Fruit fly (Drosophila melanogaster) whole organism, embryonic: ENCODE data around the gene CG11436.

Source experiments
- Ada2b ChIP-seq: fragments of 200-800 bp; sonication (Bioruptor generic); IDR thresholded peaks from 2 replicates; pipeline ENCODE4 v1.3.6; 2022; ENCODE audit warnings: missing biosample characterization, missing genetic modification characterization
- Bdp1 ChIP-seq: fragments of 200-800 bp; sonication (Bioruptor generic); optimal IDR thresholded peaks from 3 replicates; lab custom pipeline; 2016; ENCODE audit warnings: missing biosample characterization, missing genetic modification characterization
- BtbVII ChIP-seq: fragments of 200-800 bp; sonication (Bioruptor generic); optimal IDR thresholded peaks from 3 replicates; lab custom pipeline; 2017; ENCODE audit warnings: missing biosample characterization, mild to moderate bottlenecking, missing genetic modification characterization
- CG10209 ChIP-seq: fragments of 200-800 bp; sonication (Bioruptor generic); optimal IDR thresholded peaks from 3 replicates; lab custom pipeline; 2017; ENCODE audit warnings: missing biosample characterization, mild to moderate bottlenecking, missing genetic modification characterization, missing genetic modification reagents
- CG14014 ChIP-seq: fragments of 200-800 bp; sonication (Bioruptor generic); IDR thresholded peaks from 2 replicates; pipeline ENCODE4 v1.3.6; 2022; ENCODE audit warnings: missing biosample characterization, missing genetic modification characterization
- CG14667 ChIP-seq: fragments of 200-800 bp; sonication (Bioruptor generic); IDR thresholded peaks from 2 replicates; pipeline ENCODE4 v1.3.6; 2022; ENCODE audit warnings: missing biosample characterization, missing genetic modification characterization
- CG17802 ChIP-seq: fragments of 200-800 bp; sonication (Bioruptor generic); optimal IDR thresholded peaks from 2 replicates; lab custom pipeline; 2018; ENCODE audit warnings: missing biosample characterization, mild to moderate bottlenecking, missing genetic modification characterization, moderate library complexity
- CG18764 ChIP-seq: fragments of 200-800 bp; sonication (Bioruptor generic); optimal IDR thresholded peaks from 3 replicates; lab custom pipeline; 2016; ENCODE audit warnings: missing biosample characterization, missing genetic modification characterization
- CG2116 ChIP-seq: fragments of 200-800 bp; sonication (Bioruptor generic); optimal IDR thresholded peaks from 3 replicates; lab custom pipeline; 2018; ENCODE audit warnings: missing biosample characterization, mild to moderate bottlenecking, missing genetic modification characterization
- CG33213 ChIP-seq: fragments of 200-800 bp; sonication (Bioruptor generic); optimal IDR thresholded peaks from 3 replicates; lab custom pipeline; 2016; ENCODE audit warnings: missing biosample characterization, missing genetic modification characterization
- CG3838 ChIP-seq: fragments of 200-800 bp; sonication (Bioruptor generic); optimal IDR thresholded peaks from 3 replicates; lab custom pipeline; 2016; ENCODE audit warnings: missing biosample characterization, missing genetic modification characterization
- CG3995 ChIP-seq: fragments of 200-800 bp; sonication (Bioruptor generic); optimal IDR thresholded peaks from 3 replicates; lab custom pipeline; 2016; ENCODE audit warnings: missing biosample characterization, missing genetic modification characterization
- CG4424 ChIP-seq: fragments of 200-800 bp; sonication (Bioruptor generic); optimal IDR thresholded peaks from 3 replicates; lab custom pipeline; 2016; ENCODE audit warnings: missing biosample characterization, missing genetic modification characterization
- CG6683 ChIP-seq: fragments of 200-800 bp; sonication (Bioruptor generic); optimal IDR thresholded peaks from 2 replicates; lab custom pipeline; 2017; ENCODE audit warnings: missing biosample characterization, mild to moderate bottlenecking, missing genetic modification characterization, missing genetic modification reagents
- CG8290 ChIP-seq, 3 experiments: fragments of 200-800 bp; sonication (Bioruptor generic); optimal IDR thresholded peaks; 2 replicates each; lab custom pipeline; 2016 to 2019; ENCODE audit warnings: missing biosample characterization in 3 of 3, missing genetic modification characterization in 3 of 3, mild to moderate bottlenecking in 2 of 3, moderate library complexity in 1 of 3
- CG8388 ChIP-seq: fragments of 200-800 bp; sonication (Bioruptor generic); optimal IDR thresholded peaks from 2 replicates; lab custom pipeline; 2019; ENCODE audit warnings: missing biosample characterization, mild to moderate bottlenecking, missing genetic modification characterization, moderate library complexity
- CG9609 ChIP-seq: fragments of 200-800 bp; sonication (Bioruptor generic); optimal IDR thresholded peaks from 3 replicates; lab custom pipeline; 2016; ENCODE audit warnings: missing biosample characterization, missing genetic modification characterization
- Camta ChIP-seq: fragments of 200-800 bp; sonication (Bioruptor generic); optimal IDR thresholded peaks from 2 replicates; lab custom pipeline; 2016; ENCODE audit warnings: missing biosample characterization, missing genetic modification characterization
- Ets65A ChIP-seq: fragments of 200-800 bp; sonication (Bioruptor generic); peaks from one replicate; lab custom pipeline; 2016; ENCODE audit warnings: missing biosample characterization, missing genetic modification characterization
- GATAe ChIP-seq: fragments of 200-800 bp; sonication (Bioruptor generic); conservative IDR thresholded peaks from 2 replicates; pipeline ENCODE4 v1.3.6; 2022; ENCODE audit warnings: missing biosample characterization, missing genetic modification characterization
- Hr51 ChIP-seq, 2 experiments: fragments of 200-800 bp; sonication (Bioruptor generic); optimal IDR thresholded peaks; 2 replicates in 1 of 2; 3 replicates in 1 of 2; lab custom pipeline; 2016 to 2018; ENCODE audit warnings: missing biosample characterization in 2 of 2, missing genetic modification characterization in 2 of 2, mild to moderate bottlenecking in 1 of 2, moderate library complexity in 1 of 2
- Meics ChIP-seq: fragments of 200-800 bp; sonication (Bioruptor generic); optimal IDR thresholded peaks from 2 replicates; lab custom pipeline; 2017; ENCODE audit warnings: missing biosample characterization, mild to moderate bottlenecking, missing genetic modification characterization
- NC2β ChIP-seq: fragments of 200-800 bp; sonication (Bioruptor generic); optimal IDR thresholded peaks from 2 replicates; lab custom pipeline; 2016; ENCODE audit warnings: missing biosample characterization, missing genetic modification characterization
- Nf-YC ChIP-seq: fragments of 200-800 bp; optimal IDR thresholded peaks from 3 replicates; lab custom pipeline; 2019; ENCODE audit warnings: missing biosample characterization, mild to moderate bottlenecking, missing genetic modification characterization, moderate library complexity
- Rfx ChIP-seq: fragments of 200-800 bp; sonication (Bioruptor generic); IDR thresholded peaks from 2 replicates; pipeline ENCODE4 v1.3.6; 2022; ENCODE audit warnings: missing biosample characterization, missing genetic modification characterization
- Sin3A ChIP-seq: fragments of >200 bp; optimal IDR thresholded peaks from 2 replicates; lab custom pipeline; 2018
- Sry-β ChIP-seq: fragments of 200-800 bp; sonication (Bioruptor generic); optimal IDR thresholded peaks from 2 replicates; lab custom pipeline; 2018; ENCODE audit warnings: missing biosample characterization, mild to moderate bottlenecking, missing genetic modification characterization, moderate library complexity
- bbx ChIP-seq: fragments of 200-800 bp; sonication (Bioruptor generic); IDR thresholded peaks from 2 replicates; pipeline ENCODE4 v1.3.6; 2022; ENCODE audit warnings: missing biosample characterization, missing genetic modification characterization; ENCODE audit not compliant: partially characterized antibody
- chif ChIP-seq, 2 experiments: fragments of 200-800 bp; sonication (Bioruptor generic); optimal IDR thresholded peaks; 3 replicates each; lab custom pipeline; 2016; ENCODE audit warnings: missing biosample characterization in 2 of 2, missing genetic modification characterization in 2 of 2
- crp ChIP-seq, 2 experiments: fragments of 200-800 bp; sonication (Bioruptor generic); optimal IDR thresholded peaks; 2 replicates in 1 of 2; 3 replicates in 1 of 2; lab custom pipeline; 2017; ENCODE audit warnings: missing biosample characterization in 2 of 2, missing genetic modification characterization in 2 of 2, mild to moderate bottlenecking in 1 of 2, moderate library complexity in 1 of 2
- dpn ChIP-seq, 2 experiments: fragments of 200-800 bp; sonication (Bioruptor generic); optimal IDR thresholded peaks; 3 replicates each; lab custom pipeline; 2016; ENCODE audit warnings: missing biosample characterization in 2 of 2, missing genetic modification characterization in 2 of 2
- dysf ChIP-seq: fragments of 200-800 bp; sonication (Bioruptor generic); IDR thresholded peaks from 3 replicates; pipeline ENCODE4 v1.3.6; 2022; ENCODE audit warnings: missing biosample characterization, missing genetic modification characterization
- gcm ChIP-seq: fragments of 200-800 bp; sonication (Bioruptor generic); optimal IDR thresholded peaks from 2 replicates; lab custom pipeline; 2019; ENCODE audit warnings: missing biosample characterization, mild to moderate bottlenecking, missing genetic modification characterization, moderate library complexity
- grau ChIP-seq: fragments of 200-800 bp; optimal IDR thresholded peaks from 3 replicates; lab custom pipeline; 2019; ENCODE audit warnings: missing biosample characterization, mild to moderate bottlenecking, missing genetic modification characterization, moderate library complexity
- h ChIP-seq: fragments of >200 bp; optimal IDR thresholded peaks from 2 replicates; lab custom pipeline; 2017
- her ChIP-seq: fragments of 200-800 bp; sonication (Bioruptor generic); optimal IDR thresholded peaks from 2 replicates; lab custom pipeline; 2016; ENCODE audit warnings: missing biosample characterization, missing genetic modification characterization
- hkb ChIP-seq, 2 experiments: fragments of 200-800 bp in 1 of 2; fragments of >200 bp in 1 of 2; sonication (Bioruptor generic) in 1 of 2; IDR thresholded peaks in 1 of 2; optimal IDR thresholded peaks in 1 of 2; 2 replicates each; pipeline versions ENCODE4 v1.3.6 to Lab custom; 2017 to 2022; ENCODE audit warnings: missing biosample characterization in 1 of 2, missing genetic modification characterization in 1 of 2
- insv ChIP-seq, 2 experiments: fragments of 200-800 bp; sonication (Bioruptor generic); optimal IDR thresholded peaks; 3 replicates each; lab custom pipeline; 2016 to 2018; ENCODE audit warnings: missing biosample characterization in 2 of 2, missing genetic modification characterization in 2 of 2
- jumu ChIP-seq: fragments of 200-800 bp; sonication (Bioruptor generic); optimal IDR thresholded peaks from 3 replicates; lab custom pipeline; 2016; ENCODE audit warnings: missing biosample characterization, missing genetic modification characterization
- ken ChIP-seq: fragments of 200-800 bp; sonication (Bioruptor generic); IDR thresholded peaks from 3 replicates; pipeline ENCODE4 v1.3.6; 2022; ENCODE audit warnings: missing biosample characterization, missing genetic modification characterization
- lilli ChIP-seq: fragments of 200-800 bp; sonication (Bioruptor generic); optimal IDR thresholded peaks from 3 replicates; lab custom pipeline; 2016; ENCODE audit warnings: missing biosample characterization, missing genetic modification characterization
- pho ChIP-seq: fragments of 200-800 bp; sonication (Bioruptor generic); optimal IDR thresholded peaks from 2 replicates; lab custom pipeline; 2016; ENCODE audit warnings: missing biosample characterization, missing genetic modification characterization
- phol ChIP-seq: fragments of 200-800 bp; sonication (Bioruptor generic); optimal IDR thresholded peaks from 3 replicates; lab custom pipeline; 2018; ENCODE audit warnings: missing biosample characterization, mild to moderate bottlenecking, missing genetic modification characterization, moderate library complexity
- seq ChIP-seq: fragments of 200-800 bp; sonication (Bioruptor generic); IDR thresholded peaks from 2 replicates; pipeline ENCODE4 v1.3.6; 2022; ENCODE audit warnings: missing biosample characterization, missing genetic modification characterization
- sr ChIP-seq: fragments of 200-800 bp; sonication (Bioruptor generic); IDR thresholded peaks from 3 replicates; pipeline ENCODE4 v1.3.6; 2022; ENCODE audit warnings: missing biosample characterization, missing genetic modification characterization
- tgo ChIP-seq: fragments of 200-800 bp; sonication (Bioruptor generic); IDR thresholded peaks from 3 replicates; pipeline ENCODE4 v1.3.6; 2022; ENCODE audit warnings: missing biosample characterization, missing genetic modification characterization
- tup ChIP-seq: fragments of 200-800 bp; sonication (Bioruptor generic); optimal IDR thresholded peaks from 2 replicates; lab custom pipeline; 2016; ENCODE audit warnings: missing biosample characterization, mild to moderate bottlenecking, missing genetic modification characterization, moderate library complexity
- unc-4 ChIP-seq: fragments of 200-800 bp; sonication (Bioruptor generic); IDR thresholded peaks from 2 replicates; pipeline ENCODE4 v1.3.6; 2022; ENCODE audit warnings: missing biosample characterization, missing genetic modification characterization; ENCODE audit not compliant: partially characterized antibody
- vnd ChIP-seq: fragments of 200-800 bp; sonication (Bioruptor generic); IDR thresholded peaks from 3 replicates; pipeline ENCODE4 v1.3.6; 2022; ENCODE audit warnings: missing biosample characterization, missing genetic modification characterization; ENCODE audit not compliant: partially characterized antibody
- zfh1 ChIP-seq: fragments of 200-800 bp; sonication (Bioruptor generic); IDR thresholded peaks from 3 replicates; pipeline ENCODE4 v1.3.6; 2022; ENCODE audit warnings: missing biosample characterization, missing genetic modification characterization

CG11436 gene

dm6 chrX:4529909-4530308 is 21.8 kb downstream of the CG11436 start, which contains the start of gene CG3556 (continued):
- TF ChIP-seq Bdp1 (GFP tag; lab: Kevin White, UChicago) (peak; percentile 14), crp (GFP tag; optimal IDR thresholded peaks at IDR 0.05; lab: Kevin White, UChicago) (peak in 1 of 2 experiments; percentile 10), unc-4 (GFP tag; lab: Robert Waterston, UW) (peak; percentile 58), lilli (GFP tag; lab: Kevin White, UChicago) (peak; percentile 36), sr (GFP tag; lab: Robert Waterston, UW) (peak; percentile 30; the same call in 1 of the 3 replicates), chif (GFP tag; optimal IDR thresholded peaks at IDR 0.05; lab: Kevin White, UChicago) (peak in 1 of 2 experiments; percentile 64), CG3995 (GFP tag; lab: Kevin White, UChicago) (no peak), CG4424 (GFP tag; lab: Kevin White, UChicago) (peak; percentile 34), hkb (optimal IDR thresholded peaks at IDR 0.05; lab: Kevin White, UChicago) (peak; percentile 56), hkb (GFP tag; IDR thresholded peaks at IDR 0.05; lab: Robert Waterston, UW) (peak; percentile 51), her (peak; percentile 36), tgo (GFP tag; lab: Robert Waterston, UW) (peak; percentile 38; the same call in 1 of the 3 replicates), CG18764 (GFP tag; lab: Kevin White, UChicago) (peak; percentile 22), Ada2b (GFP tag; lab: Robert Waterston, UW) (no peak), dysf (peak; percentile 55; the same call in 2 of the 3 replicates), ken (GFP tag; lab: Robert Waterston, UW) (peak; percentile 63; the same call in 2 of the 3 replicates), NC2β (GFP tag; lab: Kevin White, UChicago) (peak; percentile 38), CG2116 (GFP tag; lab: Kevin White, UChicago) (peak; percentile 99), Ets65A (GFP tag; lab: Kevin White, UChicago) (peak; percentile 52), insv (GFP tag; optimal IDR thresholded peaks at IDR 0.05; lab: Kevin White, UChicago) (no peak), Sin3A (lab: Kevin White, UChicago) (peak; percentile 50), dpn (GFP tag; optimal IDR thresholded peaks at IDR 0.05; lab: Kevin White, UChicago) (peak; percentile 37 to 42), vnd (GFP tag; lab: Robert Waterston, UW) (0 out of 3 replicates have a peak, but pooled peaks have one; percentile 34), jumu (GFP tag; lab: Kevin White, UChicago) (peak; percentile 17), grau (no peak), CG33213 (GFP tag; lab: Kevin White, UChicago) (peak; percentile 93), GATAe (GFP tag; lab: Robert Waterston, UW) (no peak), CG14667 (peak; percentile 37; the same call in 1 of the 2 replicates), CG9609 (GFP tag; lab: Kevin White, UChicago) (peak; percentile 25), CG8290 (GFP tag; optimal IDR thresholded peaks at IDR 0.05; lab: Kevin White, UChicago) (peak; percentile 57), CG8290 (tag; optimal IDR thresholded peaks at IDR 0.05; lab: Kevin White, UChicago) (peak in 1 of 2 experiments; percentile 61), CG8388 (GFP tag; lab: Kevin White, UChicago) (no peak), CG6683 (peak; percentile 35), CG10209 (GFP tag; lab: Kevin White, UChicago) (peak; percentile 23)
- TF ChIP-seq, all 482 proteins: peak for 216

dm6 chrX:4526754-4527153 is 24.9 kb downstream of the CG11436 start:
- TF ChIP-seq Hr51 (GFP tag; optimal IDR thresholded peaks at IDR 0.05; lab: Kevin White, UChicago) (no peak), Meics (GFP tag; lab: Kevin White, UChicago) (no peak), gcm (GFP tag; lab: Kevin White, UChicago) (no peak), Sry-β (GFP tag; lab: Kevin White, UChicago) (no peak), phol (tag; lab: Kevin White, UChicago) (no peak), Camta (GFP tag; lab: Kevin White, UChicago) (no peak), CG3838 (GFP tag; lab: Kevin White, UChicago) (no peak), h (lab: Kevin White, UChicago) (no peak), BtbVII (GFP tag; lab: Kevin White, UChicago) (no peak), zfh1 (GFP tag; lab: Robert Waterston, UW) (no peak), pho (GFP tag; lab: Kevin White, UChicago) (no peak), tup (GFP tag; lab: Kevin White, UChicago) (no peak), Nf-YC (tag; lab: Kevin White, UChicago) (peak; percentile 78), CG14014 (no peak), bbx (GFP tag; lab: Robert Waterston, UW) (no peak), CG17802 (tag; lab: Kevin White, UChicago) (no peak), Rfx (GFP tag; lab: Robert Waterston, UW) (peak; percentile 50; the same call in 1 of the 2 replicates), seq (peak; percentile 69; the same call in 1 of the 2 replicates)
